Worm (Caenorhabditis elegans) whole organism, early embryonic: ENCODE data around the gene B0281.6.

Source experiments
- B0310.2 ChIP-seq: sonication (generic microtip); optimal IDR thresholded peaks from 2 replicates; lab custom pipeline; 2016; ENCODE audit warnings: mild to moderate bottlenecking, missing genetic modification characterization, missing compliant biosample characterization
- aly-1 ChIP-seq: sonication (generic microtip); optimal IDR thresholded peaks from 2 replicates; lab custom pipeline; 2016; ENCODE audit warnings: missing genetic modification characterization, missing compliant biosample characterization
- ama-1 ChIP-seq: fragments of 150-350 bp; optimal IDR thresholded peaks from 2 replicates; lab custom pipeline; 2014
- ceh-13 ChIP-seq: fragments of 200-800 bp; sonication (Bioruptor generic); optimal IDR thresholded peaks from 2 replicates; lab custom pipeline; 2018; ENCODE audit warnings: mild to moderate bottlenecking, missing genetic modification characterization, missing compliant biosample characterization
- ets-7 ChIP-seq: sonication (generic microtip); optimal IDR thresholded peaks from 2 replicates; lab custom pipeline; 2016; ENCODE audit warnings: missing genotype, missing genetic modification characterization, missing compliant biosample characterization
- flt-1 ChIP-seq: fragments of 200-800 bp; sonication (Bioruptor generic); IDR thresholded peaks from 2 replicates; pipeline ENCODE4 v1.3.6; 2022; ENCODE audit warnings: missing genetic modification characterization, missing compliant biosample characterization
- hmbx-1 ChIP-seq: sonication (generic microtip); optimal IDR thresholded peaks from 2 replicates; lab custom pipeline; 2016; ENCODE audit warnings: mild to moderate bottlenecking, missing genetic modification characterization, missing compliant biosample characterization
- hnd-1 ChIP-seq: sonication (generic microtip); optimal IDR thresholded peaks from 2 replicates; lab custom pipeline; 2016; ENCODE audit warnings: missing genetic modification characterization, missing compliant biosample characterization
- tbx-37 ChIP-seq: fragments of 200-800 bp; sonication (Bioruptor generic); conservative IDR thresholded peaks from 2 replicates; pipeline ENCODE4 v1.3.6; 2022; ENCODE audit warnings: missing genetic modification reagents, missing genetic modification characterization, missing compliant biosample characterization

ce11 chrII:2320097-2320496 is 17.9 kb upstream of the B0281.6 start, which contains the start of gene ZK1240.3:
- TF ChIP-seq hnd-1 (tag; lab: Kevin White, UChicago), result no peak
- no peak for TF ChIP-seq ama-1
- no peak for TF ChIP-seq ets-7 (tag; lab: Kevin White, UChicago)
- no peak for TF ChIP-seq aly-1 (tag; lab: Kevin White, UChicago)
- no peak for TF ChIP-seq flt-1 (GFP tag; lab: Robert Waterston, UW)
- no peak for TF ChIP-seq ceh-13 (GFP tag; lab: Kevin White, UChicago)
- TF ChIP-seq hmbx-1 (tag; lab: Kevin White, UChicago), result no peak
- TF ChIP-seq B0310.2 (tag; lab: Kevin White, UChicago), result no peak
- no peak for TF ChIP-seq tbx-37 (GFP tag; lab: Robert Waterston, UW)
